Worm (Caenorhabditis elegans): ENCODE measurements around the gene C09E8.6.

DNA sequence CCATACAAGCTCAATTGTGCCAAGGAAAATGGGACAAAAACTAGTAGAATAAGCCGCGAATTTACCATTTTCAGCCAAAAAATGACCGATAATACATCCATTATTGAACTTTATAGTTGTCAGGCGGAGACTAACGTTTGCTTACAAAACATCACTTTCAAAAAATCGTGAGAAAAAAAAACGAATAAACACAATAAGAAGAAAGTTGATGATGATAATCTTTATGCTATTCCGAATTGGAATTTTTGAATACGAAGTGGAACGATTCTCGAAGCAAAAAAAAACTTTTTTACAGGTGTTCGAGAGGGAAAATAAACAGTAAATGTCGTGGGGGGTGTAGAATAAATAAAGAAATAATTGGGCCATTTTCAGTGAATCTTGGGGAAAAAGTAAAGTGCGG, 21.3 kb downstream of the C09E8.6 start, which contains the start of gene W08F4.7:
- TF ChIP-seq sma-9 (GFP tag; optimal IDR thresholded peaks at IDR 0.05) (no peak), sma-9 (tag; optimal IDR thresholded peaks at IDR 0.05) (no peak), ztf-1 (GFP tag; conservative IDR thresholded peaks at IDR 0.05) (no peak)
